Worm (Caenorhabditis elegans) whole organism, young adult: ENCODE data around the gene T27E7.1.

Experiments used
- B0035.1 ChIP-seq: sonication (generic microtip); optimal IDR thresholded peaks from 2 replicates; lab custom pipeline; 2016; ENCODE audit warnings: missing genetic modification characterization, mild to moderate bottlenecking, missing compliant biosample characterization, missing genotype, missing genetic modification reagents
- C17E4.6 ChIP-seq: fragments of 200-800 bp; sonication (Bioruptor generic); IDR thresholded peaks from 2 replicates; pipeline ENCODE4 v1.3.6; 2022; ENCODE audit warnings: missing genetic modification reagents, missing genetic modification characterization, missing compliant biosample characterization
- F33H1.4 ChIP-seq: fragments of 200-800 bp; sonication (Bioruptor generic); IDR thresholded peaks from 2 replicates; pipeline ENCODE4 v1.3.6; 2022; ENCODE audit warnings: missing genetic modification reagents, missing genetic modification characterization, missing compliant biosample characterization
- athp-1 ChIP-seq: sonication (generic microtip); optimal IDR thresholded peaks from 2 replicates; lab custom pipeline; 2017; ENCODE audit warnings: mild to moderate bottlenecking, missing genetic modification characterization, missing compliant biosample characterization
- attf-6 ChIP-seq: fragments of 200-800 bp; sonication (Bioruptor generic); IDR thresholded peaks from 2 replicates; pipeline ENCODE4 v1.3.6; 2022; ENCODE audit warnings: missing genetic modification reagents, missing genetic modification characterization, missing compliant biosample characterization
- bed-1 ChIP-seq: fragments of 200-800 bp; sonication (Bioruptor generic); IDR thresholded peaks from 2 replicates; pipeline ENCODE4 v1.3.6; 2022; ENCODE audit warnings: missing genetic modification reagents, missing genetic modification characterization, missing compliant biosample characterization
- cebp-2 ChIP-seq: fragments of 200-800 bp; sonication (Bioruptor generic); IDR thresholded peaks from 2 replicates; pipeline ENCODE4 v1.3.6; 2022; ENCODE audit warnings: missing genetic modification characterization, missing compliant biosample characterization
- ceh-91 ChIP-seq: fragments of 200-800 bp; sonication (Bioruptor generic); IDR thresholded peaks from 2 replicates; pipeline ENCODE4 v1.3.6; 2022; ENCODE audit warnings: missing genetic modification reagents, missing genetic modification characterization, missing compliant biosample characterization
- dox-1 ChIP-seq: fragments of 200-800 bp; sonication (Bioruptor generic); IDR thresholded peaks from 2 replicates; pipeline ENCODE4 v1.3.6; 2022; ENCODE audit warnings: missing genetic modification reagents, missing genetic modification characterization, missing compliant biosample characterization
- egrh-3 ChIP-seq: fragments of 200-800 bp; sonication (Bioruptor generic); IDR thresholded peaks from 2 replicates; pipeline ENCODE4 v1.3.6; 2022; ENCODE audit warnings: missing genetic modification reagents, missing genetic modification characterization, missing compliant biosample characterization
- hmg-20 ChIP-seq: fragments of 200-800 bp; sonication (Bioruptor generic); IDR thresholded peaks from 2 replicates; pipeline ENCODE4 v1.3.6; 2022; ENCODE audit warnings: missing genetic modification reagents, missing genetic modification characterization, missing compliant biosample characterization
- hsf-1 ChIP-seq: fragments of 200-800 bp; sonication (Bioruptor generic); IDR thresholded peaks from 2 replicates; pipeline ENCODE4 v1.3.6; 2022; ENCODE audit warnings: missing genetic modification reagents, missing genetic modification characterization, missing compliant biosample characterization
- let-526 ChIP-seq: fragments of 200-800 bp; sonication (Bioruptor generic); IDR thresholded peaks from 2 replicates; pipeline ENCODE4 v1.3.6; 2022; ENCODE audit warnings: missing genetic modification reagents, missing genetic modification characterization, missing compliant biosample characterization
- mcd-1 ChIP-seq: fragments of 200-800 bp; sonication (Bioruptor generic); IDR thresholded peaks from 2 replicates; pipeline ENCODE4 v1.3.6; 2022; ENCODE audit warnings: missing genetic modification reagents, missing genetic modification characterization, missing compliant biosample characterization
- mel-28 ChIP-seq: sonication (generic microtip); optimal IDR thresholded peaks from 2 replicates; lab custom pipeline; 2016; ENCODE audit warnings: borderline replicate concordance, mild to moderate bottlenecking, missing genetic modification characterization, missing compliant biosample characterization
- mxl-1 ChIP-seq: sonication (generic microtip); optimal IDR thresholded peaks from 2 replicates; lab custom pipeline; 2016; ENCODE audit warnings: missing genetic modification characterization, missing compliant biosample characterization
- nfya-1 ChIP-seq: sonication (generic microtip); optimal IDR thresholded peaks from 2 replicates; lab custom pipeline; 2017; ENCODE audit warnings: antibody characterized with exemption, missing compliant biosample characterization, missing genetic modification characterization, borderline replicate concordance; ENCODE audit not compliant: insufficient read depth
- nhr-179 ChIP-seq: sonication (generic microtip); optimal IDR thresholded peaks from 2 replicates; lab custom pipeline; 2016; ENCODE audit warnings: mild to moderate bottlenecking, missing genetic modification characterization, missing compliant biosample characterization
- nhr-80 ChIP-seq: sonication (generic microtip); optimal IDR thresholded peaks from 2 replicates; lab custom pipeline; 2016; ENCODE audit warnings: missing genetic modification characterization, missing compliant biosample characterization
- pbrm-1 ChIP-seq: fragments of 200-800 bp; sonication (Bioruptor generic); IDR thresholded peaks from 2 replicates; pipeline ENCODE4 v1.3.6; 2022; ENCODE audit warnings: missing genetic modification reagents, missing genetic modification characterization, missing compliant biosample characterization
- sdz-38 ChIP-seq: sonication (generic microtip); optimal IDR thresholded peaks from 2 replicates; lab custom pipeline; 2016; ENCODE audit warnings: missing genotype, missing genetic modification characterization, missing compliant biosample characterization
- sea-2 ChIP-seq: fragments of 200-800 bp; sonication (Bioruptor generic); IDR thresholded peaks from 2 replicates; pipeline ENCODE4 v1.3.6; 2022; ENCODE audit warnings: missing genetic modification characterization, missing compliant biosample characterization
- snpc-3.4 ChIP-seq: sonication (generic microtip); optimal IDR thresholded peaks from 2 replicates; lab custom pipeline; 2017; ENCODE audit warnings: missing genetic modification characterization, mild to moderate bottlenecking, missing compliant biosample characterization, antibody characterized with exemption, moderate library complexity, missing genotype, missing genetic modification reagents
- snpc-4 ChIP-seq, 5 experiments: fragments of 150-350 bp in 1 of 5; sonication (generic microtip) in 4 of 5; optimal IDR thresholded peaks; 2 replicates each; lab custom pipeline; 2014 to 2018; ENCODE audit warnings: missing genetic modification characterization in 5 of 5, missing biosample characterization in 3 of 5, antibody characterized with exemption in 2 of 5, mild to moderate bottlenecking in 2 of 5, missing compliant biosample characterization in 2 of 5, missing genotype in 2 of 5, moderate library complexity in 2 of 5, missing genetic modification reagents in 1 of 5
- ztf-18 ChIP-seq: sonication (generic microtip); optimal IDR thresholded peaks from 2 replicates; lab custom pipeline; 2016; ENCODE audit warnings: missing genotype, mild to moderate bottlenecking, missing genetic modification characterization, missing compliant biosample characterization
- ztf-25 ChIP-seq: fragments of 200-800 bp; sonication (Bioruptor generic); IDR thresholded peaks from 2 replicates; pipeline ENCODE4 v1.3.6; 2022; ENCODE audit warnings: missing genetic modification reagents, missing genetic modification characterization, missing compliant biosample characterization

The T27E7.1 gene

DNA sequence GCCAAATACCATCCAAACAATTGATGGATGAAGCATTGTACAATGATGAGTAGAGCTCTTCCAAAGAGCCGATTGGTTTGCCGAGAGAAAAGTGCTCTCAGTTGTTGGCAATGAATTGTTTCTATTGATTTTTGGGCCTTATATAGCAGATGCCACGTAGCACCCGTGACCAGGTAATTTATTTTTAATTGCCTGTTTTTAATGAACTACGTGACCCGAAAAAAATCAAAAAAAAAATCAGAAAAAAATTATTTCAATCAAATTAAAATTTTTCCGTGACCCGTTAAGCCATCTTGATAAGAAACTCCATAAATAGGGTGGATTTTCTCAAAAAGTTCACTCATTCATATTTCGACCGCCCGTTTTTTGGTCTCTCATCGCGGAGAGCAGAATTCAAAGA, at the start of gene T27E7.1, which contains the start of gene Y57G11A.2:
T27E7.1 (plus strand) TSS at position 337 of the 400 bp plus-strand sequence.
Y57G11A.2 (minus strand) TSS at position 101 of the 400 bp plus-strand sequence.
- TF ChIP-seq nhr-179 (tag; lab: Kevin White, UChicago) (no peak), athp-1 (no peak)

DNA sequence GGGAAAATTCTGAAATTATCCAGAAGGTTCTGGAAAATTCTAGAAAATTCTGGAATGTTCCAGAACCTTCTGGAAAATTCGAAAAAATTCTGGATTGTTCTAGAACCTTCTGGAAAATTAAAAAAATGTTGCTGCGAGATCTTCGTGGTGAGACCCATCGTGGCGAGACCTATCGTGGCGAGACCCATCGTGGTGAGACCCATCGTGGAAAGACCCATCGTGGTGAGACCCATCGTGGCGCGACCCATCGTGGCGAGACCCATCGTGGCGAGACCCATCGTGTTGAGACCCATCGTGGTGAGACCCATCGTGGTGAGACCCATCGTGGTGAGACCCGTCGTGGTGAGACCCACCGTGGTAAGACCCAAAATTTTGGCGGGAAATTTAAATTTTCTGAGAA, 42.9 kb upstream of the T27E7.1 start:
- TF ChIP-seq ceh-91 (GFP tag; lab: Robert Waterston, UW), result peak; percentile 32; the same call in 1 of the 2 replicates
- TF ChIP-seq hsf-1 (GFP tag; lab: Robert Waterston, UW), result peak; percentile 77
- TF ChIP-seq F33H1.4 (GFP tag; lab: Robert Waterston, UW), result peak; percentile 61
- peak; percentile 37; the same call in 1 of the 2 replicates for TF ChIP-seq mcd-1
- peak; percentile 58; the same call in 1 of the 2 replicates for TF ChIP-seq cebp-2

DNA sequence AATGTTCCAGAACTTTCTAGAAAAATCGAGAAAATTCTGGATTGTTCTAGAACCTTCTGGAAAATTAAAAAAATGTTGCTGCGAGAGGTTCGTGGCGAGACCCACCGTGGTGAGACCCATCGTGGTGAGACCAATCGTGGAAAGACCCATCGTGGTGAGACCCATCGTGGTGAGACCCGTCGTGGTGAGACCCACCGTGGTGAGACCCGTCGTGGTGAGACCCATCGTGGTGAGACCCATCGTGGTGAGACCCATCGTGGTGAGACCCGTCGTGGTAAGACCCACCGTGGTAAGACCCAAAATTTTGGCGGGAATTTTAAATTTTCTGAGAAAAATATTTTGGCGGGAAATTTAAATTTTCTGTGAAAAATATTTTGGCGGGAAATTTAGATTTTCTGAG, 41.0 kb upstream of the T27E7.1 start:
- 0 out of 2 replicates have a peak, but pooled peaks have one; percentile 56 for TF ChIP-seq attf-6 (GFP tag; lab: Robert Waterston, UW)
- TF ChIP-seq cebp-2, result 0 out of 2 replicates have a peak, but pooled peaks have one; percentile 48
- TF ChIP-seq F33H1.4 (GFP tag; lab: Robert Waterston, UW), result peak; percentile 64
- 0 out of 2 replicates have a peak, but pooled peaks have one; percentile 48 for TF ChIP-seq bed-1 (GFP tag; lab: Robert Waterston, UW)
- 0 out of 2 replicates have a peak, but pooled peaks have one; percentile 49 for TF ChIP-seq hsf-1 (GFP tag; lab: Robert Waterston, UW)
- TF ChIP-seq egrh-3 (GFP tag; lab: Robert Waterston, UW), result peak; percentile 41; the same call in 1 of the 2 replicates
- TF ChIP-seq, all 124 proteins: peak for 6; not testable (repeated sequence) for 118

DNA sequence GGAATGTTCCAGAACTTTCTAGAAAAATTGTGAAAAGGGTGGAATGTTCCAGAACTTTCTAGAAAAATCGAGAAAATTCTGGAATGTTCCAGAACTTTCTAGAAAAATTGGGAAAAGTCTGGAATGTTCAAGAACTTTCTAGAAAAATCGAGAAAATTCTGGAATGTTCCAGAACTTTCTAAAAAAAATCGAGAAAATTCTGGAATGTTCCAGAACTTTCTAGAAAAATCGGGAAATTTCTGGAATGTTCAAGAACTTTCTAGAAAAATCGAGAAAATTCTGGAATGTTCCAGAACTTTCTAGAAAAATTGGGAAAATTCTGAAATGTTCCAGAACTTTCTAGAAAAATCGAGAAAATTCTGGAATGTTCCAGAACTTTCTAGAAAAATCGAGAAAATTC, 39.0 kb upstream of the T27E7.1 start:
- TF ChIP-seq dox-1 (peak; percentile 61), hsf-1 (GFP tag; lab: Robert Waterston, UW) (peak; percentile 95), pbrm-1 (GFP tag; lab: Robert Waterston, UW) (0 out of 2 replicates have a peak, but pooled peaks have one; percentile 25), cebp-2 (0 out of 2 replicates have a peak, but pooled peaks have one; percentile 43)

DNA sequence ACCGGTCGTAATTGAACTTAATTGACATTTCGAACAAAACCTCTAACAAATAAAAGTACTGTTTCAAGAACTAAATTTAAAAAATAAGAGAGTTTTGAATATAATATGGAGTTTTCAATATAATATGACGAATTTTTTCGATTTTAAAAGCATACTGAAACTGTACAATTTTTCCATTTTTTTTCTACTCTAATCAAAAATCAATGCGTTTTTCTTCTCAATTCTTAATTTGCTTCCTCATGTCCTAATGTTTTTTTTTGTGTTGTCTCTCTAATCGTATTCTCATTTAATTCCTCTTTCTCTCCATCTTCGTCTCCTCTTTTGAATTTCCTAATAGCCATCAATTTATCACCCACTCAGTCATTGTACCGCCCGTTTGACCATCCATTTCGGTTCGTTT, 37.6 kb upstream of the T27E7.1 start, which contains the start of gene Y57G11A.4:
Y57G11A.4 (plus strand) TSS at position 301 of the 400 bp plus-strand sequence.
- TF ChIP-seq ztf-25 (GFP tag; lab: Robert Waterston, UW) (no peak), nfya-1 (tag; lab: Kevin White, UChicago) (no peak), athp-1 (no peak), ztf-18 (tag; lab: Kevin White, UChicago) (no peak), nhr-80 (tag; lab: Kevin White, UChicago) (no peak), mel-28 (tag; lab: Kevin White, UChicago) (no peak), C17E4.6 (GFP tag; lab: Robert Waterston, UW) (no peak), B0035.1 (tag; lab: Kevin White, UChicago) (no peak)

DNA sequence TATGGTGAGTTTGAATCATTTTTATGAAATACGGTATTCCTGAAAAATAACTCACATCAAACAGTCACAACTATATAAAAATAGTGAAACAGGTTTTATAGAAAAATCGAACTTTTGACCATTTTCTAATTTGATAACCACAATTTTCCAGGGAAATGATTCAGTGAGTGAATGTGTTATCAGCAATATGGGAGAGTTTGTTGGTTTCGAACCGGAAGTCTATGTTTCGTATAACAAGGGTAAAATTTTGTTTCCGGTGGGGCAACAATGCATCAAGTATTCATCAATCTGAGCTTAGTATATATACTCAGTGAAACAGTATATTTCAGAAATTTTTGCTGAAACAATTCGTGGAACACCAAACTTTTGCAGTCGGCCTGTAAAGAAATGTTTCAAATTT, 36.1 kb upstream of the T27E7.1 start:
- TF ChIP-seq nhr-80 (tag; lab: Kevin White, UChicago) (peak; percentile 49), ceh-91 (GFP tag; lab: Robert Waterston, UW) (no peak)

DNA sequence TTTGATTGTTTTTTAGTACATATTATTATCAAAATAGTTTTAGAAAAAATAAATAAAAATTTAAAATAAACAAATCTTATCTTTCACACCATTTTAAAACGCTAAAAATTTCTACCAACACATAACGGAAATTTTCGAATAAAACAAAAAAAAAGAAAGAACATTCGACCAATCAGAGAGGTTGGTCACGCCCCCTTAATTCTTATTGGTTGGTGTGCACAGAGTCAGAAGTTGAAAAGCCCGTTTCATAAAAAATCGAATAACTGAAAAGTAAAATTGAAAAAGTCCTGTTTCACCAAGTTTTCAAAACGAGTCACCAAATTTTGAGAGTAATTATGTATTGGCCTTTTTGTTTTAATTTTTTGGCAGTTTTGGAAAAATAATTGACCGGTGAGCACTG, 28.4 kb upstream of the T27E7.1 start:
- TF ChIP-seq snpc-3.4 (no peak), hmg-20 (GFP tag; lab: Robert Waterston, UW) (no peak), sea-2 (GFP tag; lab: Robert Waterston, UW) (no peak), mxl-1 (no peak), sdz-38 (tag; lab: Kevin White, UChicago) (no peak), snpc-4 (GFP tag; optimal IDR thresholded peaks at IDR 0.05; lab: Kevin White, UChicago) (no peak), snpc-4 (tag; optimal IDR thresholded peaks at IDR 0.05; lab: Kevin White, UChicago) (peak in 1 of 4 experiments; percentile 10), let-526 (GFP tag; lab: Robert Waterston, UW) (no peak)
